Fruit fly (Drosophila melanogaster) whole organism, prepupa: ENCODE results near the gene Cpr65Ax1.

Experiments used
- Blimp-1 ChIP-seq: fragments of 200-800 bp; sonication (Bioruptor generic); optimal IDR thresholded peaks from 3 replicates; lab custom pipeline; 2017; ENCODE audit warnings: missing biosample characterization, missing genetic modification characterization, mild to moderate bottlenecking, moderate library complexity, missing genetic modification reagents
- CG10631 ChIP-seq: fragments of 200-800 bp; sonication (Bioruptor generic); optimal IDR thresholded peaks from 2 replicates; lab custom pipeline; 2016; ENCODE audit warnings: missing biosample characterization, missing genetic modification characterization
- CG11762 ChIP-seq: fragments of 200-800 bp; sonication (Bioruptor generic); optimal IDR thresholded peaks from 3 replicates; lab custom pipeline; 2016; ENCODE audit warnings: missing biosample characterization, missing genetic modification characterization; ENCODE audit not compliant: insufficient read depth
- CG15336 ChIP-seq: fragments of 200-800 bp; sonication (Bioruptor generic); IDR thresholded peaks from 2 replicates; pipeline ENCODE4 v1.3.6; 2022; ENCODE audit warnings: missing biosample characterization, missing genetic modification characterization
- CG31627 ChIP-seq: fragments of 200-800 bp; sonication (Bioruptor generic); optimal IDR thresholded peaks from 3 replicates; lab custom pipeline; 2016; ENCODE audit warnings: missing biosample characterization, missing genetic modification characterization
- CG34406 ChIP-seq: fragments of 200-800 bp; sonication (Bioruptor generic); optimal IDR thresholded peaks from 3 replicates; lab custom pipeline; 2016; ENCODE audit warnings: missing biosample characterization, missing genetic modification characterization
- CG6276 ChIP-seq: fragments of 200-800 bp; sonication (Bioruptor generic); optimal IDR thresholded peaks from 2 replicates; lab custom pipeline; 2017; ENCODE audit warnings: missing biosample characterization, mild to moderate bottlenecking, missing genetic modification characterization
- CG6808 ChIP-seq: fragments of 200-800 bp; sonication (Bioruptor generic); optimal IDR thresholded peaks from 3 replicates; lab custom pipeline; 2017; ENCODE audit warnings: missing biosample characterization, missing genetic modification characterization, mild to moderate bottlenecking, moderate library complexity, missing genetic modification reagents
- CG8319 ChIP-seq: fragments of 200-800 bp; sonication (Bioruptor generic); optimal IDR thresholded peaks from 3 replicates; lab custom pipeline; 2016; ENCODE audit warnings: missing biosample characterization, missing genetic modification characterization
- CG8632 ChIP-seq: fragments of 200-800 bp; sonication (Bioruptor generic); optimal IDR thresholded peaks from 3 replicates; lab custom pipeline; 2016; ENCODE audit warnings: missing biosample characterization, missing genetic modification characterization
- CG9139 ChIP-seq: fragments of 200-800 bp; sonication (Bioruptor generic); optimal IDR thresholded peaks from 3 replicates; lab custom pipeline; 2017; ENCODE audit warnings: missing biosample characterization, mild to moderate bottlenecking, missing genetic modification characterization
- Eip75B ChIP-seq: fragments of 200-800 bp; sonication (Bioruptor generic); optimal IDR thresholded peaks from 3 replicates; lab custom pipeline; 2016; ENCODE audit warnings: missing biosample characterization, missing genetic modification characterization
- Eip78C ChIP-seq: fragments of 200-800 bp; sonication (Bioruptor generic); peaks from one replicate; lab custom pipeline; 2016; ENCODE audit warnings: missing biosample characterization, missing genetic modification characterization
- Ets96B ChIP-seq: fragments of 200-800 bp; optimal IDR thresholded peaks from 2 replicates; lab custom pipeline; 2019; ENCODE audit warnings: missing biosample characterization, mild to moderate bottlenecking, missing genetic modification characterization, moderate library complexity
- Gug ChIP-seq: fragments of 200-800 bp; sonication (Bioruptor generic); IDR thresholded peaks from 2 replicates; pipeline ENCODE4 v1.3.6; 2022; ENCODE audit warnings: missing biosample characterization, missing genetic modification characterization
- Met ChIP-seq: fragments of 200-800 bp; sonication (Bioruptor generic); optimal IDR thresholded peaks from 3 replicates; lab custom pipeline; 2016; ENCODE audit warnings: missing biosample characterization, missing genetic modification characterization
- Sox102F ChIP-seq: fragments of 200-800 bp; sonication (Bioruptor generic); optimal IDR thresholded peaks from 2 replicates; lab custom pipeline; 2016; ENCODE audit warnings: missing biosample characterization, mild to moderate bottlenecking, missing genetic modification characterization
- Sox14 ChIP-seq: fragments of 200-800 bp; sonication (Bioruptor generic); optimal IDR thresholded peaks from 3 replicates; lab custom pipeline; 2016; ENCODE audit warnings: missing biosample characterization, missing genetic modification characterization
- achi ChIP-seq: fragments of 200-800 bp; sonication (Bioruptor generic); optimal IDR thresholded peaks from 3 replicates; lab custom pipeline; 2016; ENCODE audit warnings: missing biosample characterization, missing genetic modification characterization
- acj6 ChIP-seq: fragments of 200-800 bp; sonication (Bioruptor generic); optimal IDR thresholded peaks from 3 replicates; lab custom pipeline; 2016; ENCODE audit warnings: missing biosample characterization, missing genetic modification characterization
- cyc ChIP-seq: fragments of 200-800 bp; sonication (Bioruptor generic); optimal IDR thresholded peaks from 3 replicates; lab custom pipeline; 2016; ENCODE audit warnings: missing biosample characterization, missing genetic modification characterization
- dac ChIP-seq: fragments of 200-800 bp; sonication (Bioruptor generic); optimal IDR thresholded peaks from 2 replicates; lab custom pipeline; 2017; ENCODE audit warnings: missing biosample characterization, mild to moderate bottlenecking, missing genetic modification characterization
- dsx ChIP-seq: fragments of 200-800 bp; optimal IDR thresholded peaks from 3 replicates; lab custom pipeline; 2019; ENCODE audit warnings: missing biosample characterization, mild to moderate bottlenecking, missing genetic modification characterization, moderate library complexity; ENCODE audit not compliant: poor library complexity, severe bottlenecking
- esn ChIP-seq: fragments of 200-800 bp; sonication (Bioruptor generic); optimal IDR thresholded peaks from 2 replicates; lab custom pipeline; 2016; ENCODE audit warnings: missing biosample characterization, mild to moderate bottlenecking, missing genetic modification characterization, moderate library complexity
- fd59A ChIP-seq: fragments of 200-800 bp; sonication (Bioruptor generic); optimal IDR thresholded peaks from 2 replicates; lab custom pipeline; 2017; ENCODE audit warnings: missing biosample characterization, mild to moderate bottlenecking, missing genetic modification characterization, missing genetic modification reagents
- fd85E ChIP-seq: fragments of 200-800 bp; sonication (Bioruptor generic); optimal IDR thresholded peaks from 3 replicates; lab custom pipeline; 2016; ENCODE audit warnings: missing biosample characterization, missing genetic modification characterization
- fkh ChIP-seq: fragments of 200-800 bp; sonication (Bioruptor generic); optimal IDR thresholded peaks from 3 replicates; lab custom pipeline; 2017; ENCODE audit warnings: missing biosample characterization, mild to moderate bottlenecking, missing genetic modification characterization, moderate library complexity
- ss ChIP-seq, 2 experiments: fragments of 200-800 bp; sonication (Bioruptor generic); optimal IDR thresholded peaks; 2 replicates in 1 of 2; 3 replicates in 1 of 2; lab custom pipeline; 2017 to 2018; ENCODE audit warnings: mild to moderate bottlenecking in 2 of 2, missing biosample characterization in 2 of 2, missing genetic modification characterization in 2 of 2, moderate library complexity in 1 of 2
- svp ChIP-seq: fragments of 200-800 bp; sonication (Bioruptor generic); peaks from one replicate; lab custom pipeline; 2016; ENCODE audit warnings: missing biosample characterization, missing genetic modification characterization
- vri ChIP-seq: fragments of 200-800 bp; sonication (Bioruptor generic); optimal IDR thresholded peaks from 3 replicates; lab custom pipeline; 2016; ENCODE audit warnings: missing biosample characterization, mild to moderate bottlenecking, missing genetic modification characterization

The Cpr65Ax1 gene

DNA sequence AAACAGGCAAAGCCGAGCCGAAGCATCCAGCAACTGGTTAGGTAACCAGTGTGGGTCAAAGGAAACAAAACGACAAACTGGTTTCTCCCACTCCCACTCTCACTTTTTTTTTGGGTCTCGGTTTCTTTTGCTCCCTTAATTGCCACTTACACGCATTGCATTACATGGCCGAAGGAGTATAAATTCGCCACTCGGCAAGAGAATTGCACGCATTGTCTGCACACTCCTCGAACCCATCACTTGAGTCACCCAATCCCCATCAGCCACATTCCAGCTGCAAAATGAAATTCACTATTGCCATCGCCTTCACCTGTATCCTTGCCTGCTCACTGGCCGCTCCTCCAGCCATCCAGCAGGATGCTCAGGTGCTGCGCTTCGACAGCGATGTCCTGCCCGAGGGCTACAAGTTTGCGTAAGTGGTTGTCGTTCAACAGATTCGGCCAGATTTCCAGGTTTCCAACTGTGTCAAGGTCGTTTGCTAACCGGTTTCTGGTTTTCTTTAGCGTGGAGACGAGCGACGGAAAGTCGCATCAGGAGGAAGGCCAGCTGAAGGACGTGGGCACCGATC is 4.5 kb downstream of the Cpr65Ax1 start, which contains the start of gene Lcp65Ad:
Lcp65Ad (plus strand) TSS at position 208 of the 568 bp plus-strand sequence.
- TF ChIP-seq Eip75B (no peak), ss (GFP tag; optimal IDR thresholded peaks at IDR 0.05; lab: Kevin White, UChicago) (peak; percentile 31 to 63), Blimp-1 (GFP tag; lab: Kevin White, UChicago) (peak; percentile 84), dsx (GFP tag; lab: Kevin White, UChicago) (no peak), Eip78C (peak; percentile 58), CG11762 (no peak), CG6808 (GFP tag; lab: Kevin White, UChicago) (peak; percentile 14)

DNA sequence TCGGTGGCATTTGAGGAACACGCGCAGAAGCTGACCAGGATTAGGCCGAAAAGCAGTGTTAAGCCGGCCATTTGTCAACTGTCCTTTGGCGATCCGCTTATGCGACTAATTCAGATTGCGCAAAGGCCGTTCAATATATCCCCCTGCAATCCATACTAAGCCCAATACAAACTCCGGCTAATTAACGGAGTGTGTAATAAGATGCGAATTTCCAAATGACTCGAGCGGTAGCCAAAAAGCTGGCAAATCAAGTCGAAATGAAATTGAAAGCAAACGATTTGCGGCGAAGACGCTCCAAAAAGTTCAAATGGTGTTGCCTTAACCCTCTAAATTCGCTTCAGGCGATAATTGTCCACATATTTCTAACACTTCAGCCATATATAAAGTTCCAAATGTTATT is 5.5 kb downstream of the Cpr65Ax1 start, which contains the start of gene Cpr65Aw:
Cpr65Aw (minus strand) TSS at position 101 of the 400 bp plus-strand sequence.
- TF ChIP-seq achi (GFP tag; lab: Kevin White, UChicago) (no peak), CG6276 (GFP tag; lab: Kevin White, UChicago) (no peak), dac (GFP tag; lab: Kevin White, UChicago) (no peak), CG31627 (GFP tag; lab: Kevin White, UChicago) (no peak), Ets96B (no peak), fd59A (GFP tag; lab: Kevin White, UChicago) (no peak), fd85E (GFP tag; lab: Kevin White, UChicago) (no peak), CG34406 (GFP tag; lab: Kevin White, UChicago) (no peak), CG15336 (GFP tag; lab: Robert Waterston, UW) (no peak), svp (GFP tag; lab: Kevin White, UChicago) (no peak), Sox102F (GFP tag; lab: Kevin White, UChicago) (no peak), cyc (GFP tag; lab: Kevin White, UChicago) (no peak), CG9139 (GFP tag; lab: Kevin White, UChicago) (no peak)

- TF ChIP-seq CG31627 (GFP tag; lab: Kevin White, UChicago) (no peak), CG8319 (no peak), vri (GFP tag; lab: Kevin White, UChicago) (peak; percentile 90), Blimp-1 (GFP tag; lab: Kevin White, UChicago) (peak; percentile 92)
- TF ChIP-seq, all 60 proteins: peak for 2
These were observed 6.2 kb downstream of the Cpr65Ax1 start for dm6 chr3L:6141538-6141937.

- TF ChIP-seq CG8319, result peak; percentile 5
- TF ChIP-seq CG10631 (GFP tag; lab: Kevin White, UChicago), result peak; percentile 9
- TF ChIP-seq acj6 (GFP tag; lab: Kevin White, UChicago), result peak; percentile 3
- no peak for TF ChIP-seq Met
- TF ChIP-seq CG34406 (GFP tag; lab: Kevin White, UChicago), result peak; percentile 29
- no peak for TF ChIP-seq Sox14 (GFP tag; lab: Kevin White, UChicago)
- peak; percentile 76 for TF ChIP-seq Eip78C
- TF ChIP-seq CG8632 (GFP tag; lab: Kevin White, UChicago), result peak; percentile 21
- TF ChIP-seq, all 60 proteins: peak for 6
These were observed 6.9 kb downstream of the Cpr65Ax1 start for dm6 chr3L:6140771-6141472.

DNA sequence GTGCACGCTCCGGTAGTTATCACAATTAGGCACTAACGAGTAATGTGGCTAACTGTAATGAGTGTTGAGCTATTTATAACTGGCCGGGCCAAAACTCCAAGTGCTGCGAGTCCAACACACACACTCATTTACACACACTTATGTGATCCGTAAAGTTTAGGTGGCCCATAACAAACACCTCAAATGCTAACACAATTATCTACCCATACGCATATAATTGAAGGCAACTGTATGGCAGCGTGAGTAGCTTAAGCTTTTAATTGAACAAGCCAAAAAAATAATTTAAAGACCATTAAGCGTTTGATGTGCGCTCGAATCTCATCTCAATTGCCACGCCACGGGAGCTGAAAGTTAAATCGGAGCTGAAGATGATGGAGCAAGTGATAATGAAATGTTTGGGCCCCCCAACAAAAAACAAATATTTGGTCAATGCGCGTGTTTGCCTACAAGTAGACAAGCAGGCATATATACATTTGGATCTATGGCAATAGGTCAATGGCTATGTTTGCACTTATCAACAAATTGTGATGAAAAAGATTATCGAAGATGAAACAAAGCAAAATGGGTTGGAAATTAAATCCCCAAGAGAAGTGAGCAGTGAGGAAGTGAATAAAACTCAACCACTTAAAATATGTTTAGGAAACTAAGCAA is 7.7 kb downstream of the Cpr65Ax1 start, which contains the start of gene Cpr65Av:
Cpr65Av (minus strand) TSS at position 51 of the 651 bp plus-strand sequence.
- TF ChIP-seq esn (GFP tag; lab: Kevin White, UChicago), result no peak
- no peak for TF ChIP-seq CG6276 (GFP tag; lab: Kevin White, UChicago)
- peak; percentile 56 for TF ChIP-seq fkh
- TF ChIP-seq Gug, result no peak
